Worm (Caenorhabditis elegans): Measurements from ENCODE around the gene clec-65.

ce11 chrII:12904174-12904573, 3.0 kb downstream of the clec-65 start, which contains the start of gene clec-66:
- no peak for TF ChIP-seq ama-1 (optimal IDR thresholded peaks at IDR 0.05)
- no peak for TF ChIP-seq ama-1 (GFP tag; optimal IDR thresholded peaks at IDR 0.05)
- TF ChIP-seq madf-10 (tag; optimal IDR thresholded peaks at IDR 0.05): no peak
